Fruit fly (Drosophila melanogaster) whole organism, prepupa: ENCODE measurements around the gene Patr-1.

Source experiments
- Blimp-1 ChIP-seq: fragments of 200-800 bp; sonication (Bioruptor generic); optimal IDR thresholded peaks from 3 replicates; lab custom pipeline; 2017; ENCODE audit warnings: missing biosample characterization, missing genetic modification characterization, mild to moderate bottlenecking, moderate library complexity, missing genetic modification reagents
- CG11294 ChIP-seq: fragments of 200-800 bp; sonication (Bioruptor generic); IDR thresholded peaks from 2 replicates; pipeline ENCODE4 v1.3.6; 2022; ENCODE audit warnings: missing biosample characterization, missing genetic modification characterization
- CG11762 ChIP-seq: fragments of 200-800 bp; sonication (Bioruptor generic); optimal IDR thresholded peaks from 3 replicates; lab custom pipeline; 2016; ENCODE audit warnings: missing biosample characterization, missing genetic modification characterization; ENCODE audit not compliant: insufficient read depth
- CG11902 ChIP-seq: fragments of 200-800 bp; sonication (Bioruptor generic); optimal IDR thresholded peaks from 3 replicates; lab custom pipeline; 2016; ENCODE audit warnings: missing biosample characterization, missing genetic modification characterization
- CG1621 ChIP-seq: fragments of 200-800 bp; sonication (Bioruptor generic); optimal IDR thresholded peaks from 3 replicates; lab custom pipeline; 2018; ENCODE audit warnings: missing biosample characterization, mild to moderate bottlenecking, missing genetic modification characterization
- CG3032 ChIP-seq: fragments of 200-800 bp; optimal IDR thresholded peaks from 2 replicates; lab custom pipeline; 2019; ENCODE audit warnings: missing biosample characterization, mild to moderate bottlenecking, missing genetic modification characterization, moderate library complexity
- CG31627 ChIP-seq: fragments of 200-800 bp; sonication (Bioruptor generic); optimal IDR thresholded peaks from 3 replicates; lab custom pipeline; 2016; ENCODE audit warnings: missing biosample characterization, missing genetic modification characterization
- CG6163 ChIP-seq: fragments of 200-800 bp; sonication (Bioruptor generic); IDR thresholded peaks from 3 replicates; pipeline ENCODE4 v1.3.6; 2022; ENCODE audit warnings: missing biosample characterization, missing genetic modification characterization
- CG6276 ChIP-seq: fragments of 200-800 bp; sonication (Bioruptor generic); optimal IDR thresholded peaks from 2 replicates; lab custom pipeline; 2017; ENCODE audit warnings: missing biosample characterization, mild to moderate bottlenecking, missing genetic modification characterization
- CG6792 ChIP-seq: fragments of 200-800 bp; sonication (Bioruptor generic); optimal IDR thresholded peaks from 3 replicates; lab custom pipeline; 2016; ENCODE audit warnings: missing biosample characterization, missing genetic modification characterization
- CG7368 ChIP-seq: fragments of 200-800 bp; sonication (Bioruptor generic); optimal IDR thresholded peaks from 3 replicates; lab custom pipeline; 2016; ENCODE audit warnings: missing biosample characterization, missing genetic modification characterization
- CG8119 ChIP-seq: fragments of 200-800 bp; sonication (Bioruptor generic); IDR thresholded peaks from 3 replicates; pipeline ENCODE4 v1.3.6; 2022; ENCODE audit warnings: missing biosample characterization, missing genetic modification characterization
- CG8319 ChIP-seq: fragments of 200-800 bp; sonication (Bioruptor generic); optimal IDR thresholded peaks from 3 replicates; lab custom pipeline; 2016; ENCODE audit warnings: missing biosample characterization, missing genetic modification characterization
- Eip75B ChIP-seq: fragments of 200-800 bp; sonication (Bioruptor generic); optimal IDR thresholded peaks from 3 replicates; lab custom pipeline; 2016; ENCODE audit warnings: missing biosample characterization, missing genetic modification characterization
- Eip78C ChIP-seq: fragments of 200-800 bp; sonication (Bioruptor generic); peaks from one replicate; lab custom pipeline; 2016; ENCODE audit warnings: missing biosample characterization, missing genetic modification characterization
- Eip93F ChIP-seq: fragments of 200-800 bp; sonication (Bioruptor generic); optimal IDR thresholded peaks from 2 replicates; lab custom pipeline; 2016; ENCODE audit warnings: missing biosample characterization, mild to moderate bottlenecking, missing genetic modification characterization
- Ets21C ChIP-seq: fragments of 200-800 bp; sonication (Bioruptor generic); optimal IDR thresholded peaks from 3 replicates; lab custom pipeline; 2016; ENCODE audit warnings: missing biosample characterization, missing genetic modification characterization
- Hr4 ChIP-seq: fragments of 200-800 bp; sonication (Bioruptor generic); optimal IDR thresholded peaks from 3 replicates; lab custom pipeline; 2016; ENCODE audit warnings: missing biosample characterization, missing genetic modification characterization
- Lpt ChIP-seq: fragments of 200-800 bp; sonication (Bioruptor generic); optimal IDR thresholded peaks from 3 replicates; lab custom pipeline; 2016; ENCODE audit warnings: missing biosample characterization, missing genetic modification characterization
- Met ChIP-seq: fragments of 200-800 bp; sonication (Bioruptor generic); optimal IDR thresholded peaks from 3 replicates; lab custom pipeline; 2016; ENCODE audit warnings: missing biosample characterization, missing genetic modification characterization
- OdsH ChIP-seq: fragments of 200-800 bp; sonication (Bioruptor generic); optimal IDR thresholded peaks from 3 replicates; lab custom pipeline; 2016; ENCODE audit warnings: missing biosample characterization, missing genetic modification characterization
- Sox14 ChIP-seq: fragments of 200-800 bp; sonication (Bioruptor generic); optimal IDR thresholded peaks from 3 replicates; lab custom pipeline; 2016; ENCODE audit warnings: missing biosample characterization, missing genetic modification characterization
- Sox15 ChIP-seq: fragments of 200-800 bp; sonication (Bioruptor generic); optimal IDR thresholded peaks from 3 replicates; lab custom pipeline; 2016; ENCODE audit warnings: missing biosample characterization, missing genetic modification characterization
- achi ChIP-seq: fragments of 200-800 bp; sonication (Bioruptor generic); optimal IDR thresholded peaks from 3 replicates; lab custom pipeline; 2016; ENCODE audit warnings: missing biosample characterization, missing genetic modification characterization
- acj6 ChIP-seq: fragments of 200-800 bp; sonication (Bioruptor generic); optimal IDR thresholded peaks from 3 replicates; lab custom pipeline; 2016; ENCODE audit warnings: missing biosample characterization, missing genetic modification characterization
- dac ChIP-seq: fragments of 200-800 bp; sonication (Bioruptor generic); optimal IDR thresholded peaks from 2 replicates; lab custom pipeline; 2017; ENCODE audit warnings: missing biosample characterization, mild to moderate bottlenecking, missing genetic modification characterization
- eg ChIP-seq: fragments of 200-800 bp; sonication (Bioruptor generic); IDR thresholded peaks from 3 replicates; pipeline ENCODE4 v1.3.6; 2022; ENCODE audit warnings: missing biosample characterization, missing genetic modification characterization
- esn ChIP-seq: fragments of 200-800 bp; sonication (Bioruptor generic); optimal IDR thresholded peaks from 2 replicates; lab custom pipeline; 2016; ENCODE audit warnings: missing biosample characterization, mild to moderate bottlenecking, missing genetic modification characterization, moderate library complexity
- fkh ChIP-seq: fragments of 200-800 bp; sonication (Bioruptor generic); optimal IDR thresholded peaks from 3 replicates; lab custom pipeline; 2017; ENCODE audit warnings: missing biosample characterization, mild to moderate bottlenecking, missing genetic modification characterization, moderate library complexity
- net ChIP-seq: fragments of 200-800 bp; sonication (Bioruptor generic); optimal IDR thresholded peaks from 3 replicates; lab custom pipeline; 2016; ENCODE audit warnings: missing biosample characterization, missing genetic modification characterization
- spab ChIP-seq: fragments of 200-800 bp; sonication (Bioruptor generic); optimal IDR thresholded peaks from 2 replicates; lab custom pipeline; 2017; ENCODE audit warnings: missing biosample characterization, mild to moderate bottlenecking, missing genetic modification characterization, missing genetic modification reagents
- svp ChIP-seq: fragments of 200-800 bp; sonication (Bioruptor generic); peaks from one replicate; lab custom pipeline; 2016; ENCODE audit warnings: missing biosample characterization, missing genetic modification characterization
- topi ChIP-seq: fragments of 200-800 bp; sonication (Bioruptor generic); optimal IDR thresholded peaks from 3 replicates; lab custom pipeline; 2016; ENCODE audit warnings: missing biosample characterization, missing genetic modification characterization
- vri ChIP-seq: fragments of 200-800 bp; sonication (Bioruptor generic); optimal IDR thresholded peaks from 3 replicates; lab custom pipeline; 2016; ENCODE audit warnings: missing biosample characterization, mild to moderate bottlenecking, missing genetic modification characterization

Patr-1 gene

DNA sequence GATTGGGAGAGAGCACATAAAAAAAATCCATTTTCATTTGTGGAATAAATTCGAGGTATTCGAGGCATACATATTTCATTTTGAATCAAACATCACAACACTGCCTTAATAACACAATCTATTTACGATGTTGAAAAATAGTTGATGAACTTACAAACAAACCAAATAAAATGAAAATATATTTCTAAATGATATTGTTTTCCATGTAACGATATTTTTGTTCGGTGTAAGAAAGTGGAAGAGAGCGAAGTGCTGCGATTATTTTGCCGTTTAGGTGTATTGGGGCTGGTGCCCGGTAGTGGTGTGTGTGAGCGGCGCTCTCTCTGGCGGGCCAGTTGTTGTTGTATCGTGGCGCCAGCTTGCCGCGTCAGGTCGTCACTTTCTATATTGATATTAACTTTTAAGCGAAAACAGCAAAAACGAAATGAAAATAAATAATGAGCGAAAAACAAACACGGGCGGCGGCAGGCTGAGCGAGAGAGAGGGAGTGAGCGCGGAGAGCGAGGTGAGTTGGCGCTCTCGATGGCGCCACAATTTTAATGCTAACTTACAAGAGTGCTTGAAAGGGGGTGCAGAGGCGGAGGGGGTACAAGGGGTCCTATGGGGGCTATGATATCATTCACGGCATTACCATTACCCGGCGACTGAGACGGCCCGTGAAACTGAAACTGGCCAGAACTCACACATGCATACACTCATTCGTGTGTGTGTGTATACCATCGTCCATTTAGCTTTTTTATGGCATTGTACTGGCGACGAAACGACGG is 21.8 kb downstream of the Patr-1 start (continued):
- peak; percentile 90 for TF ChIP-seq CG6792 (GFP tag; lab: Kevin White, UChicago)
- peak; percentile 90 for TF ChIP-seq Sox15 (GFP tag; lab: Kevin White, UChicago)
- TF ChIP-seq esn (GFP tag; lab: Kevin White, UChicago) = peak; percentile 98
- peak; percentile 95 for TF ChIP-seq CG8119
- peak; percentile 94 for TF ChIP-seq OdsH (GFP tag; lab: Kevin White, UChicago)
- peak; percentile 91 for TF ChIP-seq dac
- peak; percentile 91 for TF ChIP-seq eg (GFP tag; lab: Robert Waterston, UW)
- peak; percentile 93 for TF ChIP-seq acj6
- TF ChIP-seq net (GFP tag; lab: Kevin White, UChicago) = peak; percentile 95
- TF ChIP-seq vri (GFP tag; lab: Kevin White, UChicago) = peak; percentile 95
- TF ChIP-seq Eip75B (GFP tag; lab: Kevin White, UChicago) = peak; percentile 97
- TF ChIP-seq CG31627 (GFP tag; lab: Kevin White, UChicago) = peak; percentile 97
- peak; percentile 82 for TF ChIP-seq CG3032 (tag; lab: Kevin White, UChicago)
- TF ChIP-seq CG11902 (GFP tag; lab: Kevin White, UChicago) = peak; percentile 88
- TF ChIP-seq CG6276 = peak; percentile 91
- TF ChIP-seq CG6163 = peak; percentile 91
- peak; percentile 79 for TF ChIP-seq CG1621 (tag; lab: Kevin White, UChicago)
- TF ChIP-seq spab (GFP tag; lab: Kevin White, UChicago) = peak; percentile 84
- TF ChIP-seq Lpt (GFP tag; lab: Kevin White, UChicago) = peak; percentile 89
- TF ChIP-seq CG11294 = peak; percentile 10; the same call in 1 of the 2 replicates
- peak; percentile 94 for TF ChIP-seq Ets21C (GFP tag; lab: Kevin White, UChicago)
- TF ChIP-seq achi (GFP tag; lab: Kevin White, UChicago) = peak; percentile 94
- peak; percentile 99 for TF ChIP-seq Eip78C (GFP tag; lab: Kevin White, UChicago)
- TF ChIP-seq CG7368 (GFP tag; lab: Kevin White, UChicago) = peak; percentile 90
- peak; percentile 90 for TF ChIP-seq CG11762 (GFP tag; lab: Kevin White, UChicago)
- TF ChIP-seq Sox14 (GFP tag; lab: Kevin White, UChicago) = peak; percentile 97
- TF ChIP-seq Met (GFP tag; lab: Kevin White, UChicago) = peak; percentile 98
- peak; percentile 96 for TF ChIP-seq Blimp-1
- TF ChIP-seq, all 60 proteins: peak for 59

DNA sequence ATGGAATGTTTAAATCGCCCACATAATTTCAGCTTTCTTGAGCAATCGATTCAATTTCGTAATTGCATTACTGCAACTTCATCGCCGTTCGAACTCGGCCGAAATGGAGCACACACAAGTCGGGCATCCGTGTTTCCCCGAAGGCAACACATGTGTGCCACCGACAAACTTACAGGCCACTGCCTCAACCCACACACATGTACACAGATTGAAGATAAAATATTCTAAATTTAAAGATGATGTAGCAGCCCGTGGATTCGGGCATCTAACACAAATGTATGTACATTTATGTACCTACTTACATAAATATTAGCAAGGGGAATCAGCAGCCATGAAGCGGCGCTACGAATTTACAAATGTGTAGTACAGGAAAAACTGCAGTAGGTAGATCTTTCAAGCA is 22.7 kb downstream of the Patr-1 start:
- no peak for TF ChIP-seq topi (GFP tag; lab: Kevin White, UChicago)
- no peak for TF ChIP-seq CG6163
- TF ChIP-seq Eip93F (GFP tag; lab: Kevin White, UChicago) = no peak
- no peak for TF ChIP-seq CG7368 (GFP tag; lab: Kevin White, UChicago)
- peak; percentile 38 for TF ChIP-seq Eip78C (GFP tag; lab: Kevin White, UChicago)
- no peak for TF ChIP-seq CG8319 (GFP tag; lab: Kevin White, UChicago)

DNA sequence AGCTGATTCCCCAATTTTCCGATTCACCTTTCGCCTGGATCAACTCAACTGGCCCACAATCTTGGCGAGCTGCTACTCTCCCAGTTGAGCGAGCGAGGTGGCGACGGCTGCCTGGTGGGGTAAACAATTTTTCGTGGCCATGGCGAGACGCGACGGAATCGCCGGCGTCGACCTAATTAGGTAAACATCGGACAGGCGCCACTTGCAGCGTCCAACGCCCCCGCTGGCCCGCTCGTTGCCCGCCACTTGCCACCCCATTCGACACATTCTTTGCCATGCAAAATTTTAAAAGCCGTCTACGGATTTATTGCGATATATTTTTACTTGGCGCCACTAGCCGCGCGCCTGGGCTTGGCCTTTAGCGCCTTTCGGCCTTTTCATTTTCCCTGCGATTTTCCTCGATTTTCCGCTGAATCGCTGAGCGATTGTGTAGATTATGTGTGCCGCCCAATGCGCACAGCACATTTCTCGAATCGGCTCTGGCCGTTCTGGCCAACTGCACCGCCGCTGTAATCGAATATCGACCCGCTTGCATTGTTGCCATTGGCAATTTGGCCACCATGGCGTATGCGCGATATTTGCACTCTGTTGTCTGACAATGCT is 23.6 kb downstream of the Patr-1 start:
- TF ChIP-seq eg (GFP tag; lab: Robert Waterston, UW) (0 out of 3 replicates have a peak, but pooled peaks have one; percentile 10), svp (GFP tag; lab: Kevin White, UChicago) (peak; percentile 50), Eip93F (GFP tag; lab: Kevin White, UChicago) (peak; percentile 11), CG11902 (GFP tag; lab: Kevin White, UChicago) (no peak)

DNA sequence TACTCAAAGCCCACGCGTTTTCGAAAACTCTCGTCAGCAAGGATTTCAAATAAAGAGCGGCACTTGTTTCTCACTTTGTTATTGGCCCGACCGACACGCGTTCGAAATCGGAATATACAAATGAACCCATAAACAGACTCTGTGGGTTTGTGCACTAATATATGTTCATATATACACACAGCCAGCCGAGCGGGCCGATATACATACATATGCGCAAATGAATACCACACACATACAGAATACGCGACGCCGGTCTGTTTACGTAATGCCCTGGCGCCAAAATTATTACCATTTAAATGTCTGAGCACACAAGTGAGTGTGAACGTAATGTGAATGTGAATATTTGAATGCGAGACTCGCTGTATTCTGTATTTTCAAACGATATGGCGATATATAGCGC is 24.4 kb downstream of the Patr-1 start:
- no peak for TF ChIP-seq Hr4
- TF ChIP-seq vri (GFP tag; lab: Kevin White, UChicago) = peak; percentile 96
- TF ChIP-seq fkh = peak; percentile 44
- no peak for TF ChIP-seq CG8319 (GFP tag; lab: Kevin White, UChicago)
- TF ChIP-seq svp (GFP tag; lab: Kevin White, UChicago) = peak; percentile 66
- peak; percentile 11 for TF ChIP-seq Eip78C (GFP tag; lab: Kevin White, UChicago)
- TF ChIP-seq CG7368 (GFP tag; lab: Kevin White, UChicago) = no peak
